Worm (Caenorhabditis elegans): ENCODE results near the gene cey-1.

cey-1 gene

ce11 chrII:11022023-11022422 lies 19.0 kb downstream of the cey-1 start, which contains the start of gene let-858:
Gene let-858 (plus strand): TSS chrII:11022370.
- peak; percentile 93 for TF ChIP-seq lin-54 (GFP tag; optimal IDR thresholded peaks at IDR 0.05)
- no peak for TF ChIP-seq D2030.7 (GFP tag; IDR thresholded peaks at IDR 0.05)
- TF ChIP-seq him-1 (tag; optimal IDR thresholded peaks at IDR 0.05) = no peak
- peak; percentile 68 for TF ChIP-seq dpl-1 (GFP tag; optimal IDR thresholded peaks at IDR 0.05)
- TF ChIP-seq lin-35 (GFP tag; optimal IDR thresholded peaks at IDR 0.05) = peak in 2 of 3 experiments; percentile 20 to 87
- peak; percentile 94 for TF ChIP-seq mcd-1 (GFP tag; IDR thresholded peaks at IDR 0.05)
- no peak for TF ChIP-seq Y56A3A.18 (GFP tag; IDR thresholded peaks at IDR 0.05)
- TF ChIP-seq efl-1 (GFP tag; optimal IDR thresholded peaks at IDR 0.05) = peak; percentile 81
- TF ChIP-seq nfya-2 (GFP tag; IDR thresholded peaks at IDR 0.05) = no peak
- TF ChIP-seq zfh-2 (GFP tag; conservative IDR thresholded peaks at IDR 0.05) = no peak
- TF ChIP-seq hmg-1.2 (GFP tag; IDR thresholded peaks at IDR 0.05) = no peak
- no peak for TF ChIP-seq hsf-1 (GFP tag; IDR thresholded peaks at IDR 0.05)
- TF ChIP-seq attf-5 (GFP tag; optimal IDR thresholded peaks at IDR 0.05) = no peak
- no peak for TF ChIP-seq tlf-1 (GFP tag; optimal IDR thresholded peaks at IDR 0.05)
- TF ChIP-seq B0336.3 (GFP tag; IDR thresholded peaks at IDR 0.05) = no peak

DNA sequence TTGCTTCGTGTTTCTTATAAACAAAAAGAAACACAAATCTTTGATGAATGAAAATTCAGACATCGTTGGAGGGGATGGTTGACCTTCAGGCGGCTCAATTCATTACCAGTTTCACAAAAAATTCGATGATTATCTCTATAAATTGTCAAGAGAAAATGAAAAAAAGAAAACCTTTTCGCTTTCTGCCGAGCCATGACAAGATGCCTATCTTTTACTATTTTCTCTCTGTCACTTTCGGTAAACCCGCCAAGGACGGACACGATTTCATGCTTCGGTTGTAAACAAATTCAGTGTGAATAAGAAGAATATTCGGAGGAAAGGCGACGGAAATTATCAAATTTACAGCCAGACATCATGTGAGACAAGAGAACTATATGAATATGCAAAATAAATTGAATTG lies 20.3 kb downstream of the cey-1 start:
- TF ChIP-seq Y95B8A.8 (GFP tag; IDR thresholded peaks at IDR 0.05) (no peak), Y79H2A.3 (GFP tag; conservative IDR thresholded peaks at IDR 0.05) (no peak), akir-1 (GFP tag; optimal IDR thresholded peaks at IDR 0.05) (no peak), nhr-120 (GFP tag; IDR thresholded peaks at IDR 0.05) (no peak)

ce11 chrII:11016884-11017283 lies 24.1 kb downstream of the cey-1 start:
- no peak for TF ChIP-seq nhr-27 (tag; optimal IDR thresholded peaks at IDR 0.05)
- TF ChIP-seq atf-7 (tag; optimal IDR thresholded peaks at IDR 0.05) = no peak
- TF ChIP-seq egl-44 (GFP tag; IDR thresholded peaks at IDR 0.05) = no peak
- no peak for TF ChIP-seq ztf-18 (tag; optimal IDR thresholded peaks at IDR 0.05)
- no peak for TF ChIP-seq F23B12.7 (tag; optimal IDR thresholded peaks at IDR 0.05; ENCODE audit: insufficient read depth)
- TF ChIP-seq bed-2 (GFP tag; IDR thresholded peaks at IDR 0.05) = no peak
- TF ChIP-seq akir-1 (GFP tag; optimal IDR thresholded peaks at IDR 0.05) = no peak
- no peak for TF ChIP-seq bed-1 (GFP tag; IDR thresholded peaks at IDR 0.05)
- no peak for TF ChIP-seq sptf-2 (GFP tag; optimal IDR thresholded peaks at IDR 0.05)
- TF ChIP-seq cebp-2 (GFP tag; IDR thresholded peaks at IDR 0.05) = no peak
- TF ChIP-seq F49E8.2 (tag; optimal IDR thresholded peaks at IDR 0.05; ENCODE audit: insufficient read depth) = no peak
- no peak for TF ChIP-seq mcd-1 (GFP tag; IDR thresholded peaks at IDR 0.05)
- TF ChIP-seq hmg-20 (GFP tag; IDR thresholded peaks at IDR 0.05) = no peak
- no peak for TF ChIP-seq lin-40 (tag; optimal IDR thresholded peaks at IDR 0.05)
- no peak for TF ChIP-seq nhr-120 (GFP tag; IDR thresholded peaks at IDR 0.05)
- TF ChIP-seq rpc-1 (optimal IDR thresholded peaks at IDR 0.05) = no peak
- TF ChIP-seq rpc-1 (tag; optimal IDR thresholded peaks at IDR 0.05) = no peak
- no peak for TF ChIP-seq hlh-26 (GFP tag; conservative IDR thresholded peaks at IDR 0.05)
- no peak for TF ChIP-seq B0019.2 (GFP tag; conservative IDR thresholded peaks at IDR 0.05)
- no peak for TF ChIP-seq nhr-80 (tag; optimal IDR thresholded peaks at IDR 0.05)

ce11 chrII:11016835-11016883 lies 24.3 kb downstream of the cey-1 start, which contains the start of gene ram-2:
Gene ram-2 (minus strand): TSS chrII:11016881.
- TF ChIP-seq lin-26 (GFP tag; IDR thresholded peaks at IDR 0.05) = no peak
- no peak for TF ChIP-seq F33H1.4 (GFP tag; IDR thresholded peaks at IDR 0.05)
- TF ChIP-seq nhr-27 (tag; optimal IDR thresholded peaks at IDR 0.05) = no peak
- no peak for TF ChIP-seq ZK185.1 (tag; optimal IDR thresholded peaks at IDR 0.05; ENCODE audit: poor library complexity, severe bottlenecking)
- TF ChIP-seq somi-1 (GFP tag; optimal IDR thresholded peaks at IDR 0.05) = no peak
- no peak for TF ChIP-seq snpc-4 (GFP tag; optimal IDR thresholded peaks at IDR 0.05)
- TF ChIP-seq snpc-4 (tag; optimal IDR thresholded peaks at IDR 0.05) = no peak
- TF ChIP-seq ztf-25 (GFP tag; IDR thresholded peaks at IDR 0.05) = no peak
